Worm (Caenorhabditis elegans): ENCODE measurements around the gene F26C11.1.

ce11 chrII:9935044-9935599 is 40.6 kb downstream of the F26C11.1 start:
- TF ChIP-seq pha-4 (tag; optimal IDR thresholded peaks at IDR 0.05): peak; percentile 38
- no peak for TF ChIP-seq nhr-11 (tag; optimal IDR thresholded peaks at IDR 0.05)

Data from whole organism, L3 larva.